Fruit fly (Drosophila melanogaster) whole organism, prepupa: ENCODE measurements around the gene Rab40.
A peak's percentile ranks its signal among the peaks of the same experiment; 100 is the strongest.

Source experiments
- Blimp-1 ChIP-seq: fragments of 200-800 bp; sonication (Bioruptor generic); optimal IDR thresholded peaks from 3 replicates; lab custom pipeline; 2017; ENCODE audit warnings: missing biosample characterization, missing genetic modification characterization, mild to moderate bottlenecking, moderate library complexity, missing genetic modification reagents
- CG10631 ChIP-seq: fragments of 200-800 bp; sonication (Bioruptor generic); optimal IDR thresholded peaks from 2 replicates; lab custom pipeline; 2016; ENCODE audit warnings: missing biosample characterization, missing genetic modification characterization
- CG10669 ChIP-seq: fragments of 200-800 bp; sonication (Bioruptor generic); optimal IDR thresholded peaks from 3 replicates; lab custom pipeline; 2018; ENCODE audit warnings: missing biosample characterization, mild to moderate bottlenecking, missing genetic modification characterization, moderate library complexity
- CG11294 ChIP-seq: fragments of 200-800 bp; sonication (Bioruptor generic); IDR thresholded peaks from 2 replicates; pipeline ENCODE4 v1.3.6; 2022; ENCODE audit warnings: missing biosample characterization, missing genetic modification characterization
- CG11902 ChIP-seq: fragments of 200-800 bp; sonication (Bioruptor generic); optimal IDR thresholded peaks from 3 replicates; lab custom pipeline; 2016; ENCODE audit warnings: missing biosample characterization, missing genetic modification characterization
- CG15336 ChIP-seq: fragments of 200-800 bp; sonication (Bioruptor generic); IDR thresholded peaks from 2 replicates; pipeline ENCODE4 v1.3.6; 2022; ENCODE audit warnings: missing biosample characterization, missing genetic modification characterization
- CG16779 ChIP-seq: fragments of 200-800 bp; sonication (Bioruptor generic); optimal IDR thresholded peaks from 3 replicates; lab custom pipeline; 2017; ENCODE audit warnings: missing biosample characterization, mild to moderate bottlenecking, missing genetic modification characterization
- CG31627 ChIP-seq: fragments of 200-800 bp; sonication (Bioruptor generic); optimal IDR thresholded peaks from 3 replicates; lab custom pipeline; 2016; ENCODE audit warnings: missing biosample characterization, missing genetic modification characterization
- CG32006 ChIP-seq: fragments of 200-800 bp; sonication (Bioruptor generic); optimal IDR thresholded peaks from 3 replicates; lab custom pipeline; 2017; ENCODE audit warnings: missing biosample characterization, mild to moderate bottlenecking, missing genetic modification characterization
- CG34406 ChIP-seq: fragments of 200-800 bp; sonication (Bioruptor generic); optimal IDR thresholded peaks from 3 replicates; lab custom pipeline; 2016; ENCODE audit warnings: missing biosample characterization, missing genetic modification characterization
- CG4318 ChIP-seq: fragments of 200-800 bp; sonication (Bioruptor generic); optimal IDR thresholded peaks from 3 replicates; lab custom pipeline; 2017; ENCODE audit warnings: missing biosample characterization, mild to moderate bottlenecking, missing genetic modification characterization
- CG6163 ChIP-seq: fragments of 200-800 bp; sonication (Bioruptor generic); IDR thresholded peaks from 3 replicates; pipeline ENCODE4 v1.3.6; 2022; ENCODE audit warnings: missing biosample characterization, missing genetic modification characterization
- CG6276 ChIP-seq: fragments of 200-800 bp; sonication (Bioruptor generic); optimal IDR thresholded peaks from 2 replicates; lab custom pipeline; 2017; ENCODE audit warnings: missing biosample characterization, mild to moderate bottlenecking, missing genetic modification characterization
- CG6808 ChIP-seq: fragments of 200-800 bp; sonication (Bioruptor generic); optimal IDR thresholded peaks from 3 replicates; lab custom pipeline; 2017; ENCODE audit warnings: missing biosample characterization, missing genetic modification characterization, mild to moderate bottlenecking, moderate library complexity, missing genetic modification reagents
- CG8119 ChIP-seq: fragments of 200-800 bp; sonication (Bioruptor generic); IDR thresholded peaks from 3 replicates; pipeline ENCODE4 v1.3.6; 2022; ENCODE audit warnings: missing biosample characterization, missing genetic modification characterization
- CG8319 ChIP-seq: fragments of 200-800 bp; sonication (Bioruptor generic); optimal IDR thresholded peaks from 3 replicates; lab custom pipeline; 2016; ENCODE audit warnings: missing biosample characterization, missing genetic modification characterization
- CG8632 ChIP-seq: fragments of 200-800 bp; sonication (Bioruptor generic); optimal IDR thresholded peaks from 3 replicates; lab custom pipeline; 2016; ENCODE audit warnings: missing biosample characterization, missing genetic modification characterization
- Eip75B ChIP-seq: fragments of 200-800 bp; sonication (Bioruptor generic); optimal IDR thresholded peaks from 3 replicates; lab custom pipeline; 2016; ENCODE audit warnings: missing biosample characterization, missing genetic modification characterization
- Eip78C ChIP-seq: fragments of 200-800 bp; sonication (Bioruptor generic); peaks from one replicate; lab custom pipeline; 2016; ENCODE audit warnings: missing biosample characterization, missing genetic modification characterization
- Ets96B ChIP-seq: fragments of 200-800 bp; optimal IDR thresholded peaks from 2 replicates; lab custom pipeline; 2019; ENCODE audit warnings: missing biosample characterization, mild to moderate bottlenecking, missing genetic modification characterization, moderate library complexity
- Gug ChIP-seq: fragments of 200-800 bp; sonication (Bioruptor generic); IDR thresholded peaks from 2 replicates; pipeline ENCODE4 v1.3.6; 2022; ENCODE audit warnings: missing biosample characterization, missing genetic modification characterization
- Hr38 ChIP-seq: sonication (Bioruptor generic); optimal IDR thresholded peaks from 2 replicates; lab custom pipeline; 2016; ENCODE audit warnings: missing biosample characterization, missing genetic modification characterization
- Hr4 ChIP-seq: fragments of 200-800 bp; sonication (Bioruptor generic); optimal IDR thresholded peaks from 3 replicates; lab custom pipeline; 2016; ENCODE audit warnings: missing biosample characterization, missing genetic modification characterization
- Lpt ChIP-seq: fragments of 200-800 bp; sonication (Bioruptor generic); optimal IDR thresholded peaks from 3 replicates; lab custom pipeline; 2016; ENCODE audit warnings: missing biosample characterization, missing genetic modification characterization
- Smox ChIP-seq: fragments of 200-800 bp; sonication (Bioruptor generic); optimal IDR thresholded peaks from 3 replicates; lab custom pipeline; 2016; ENCODE audit warnings: missing biosample characterization, missing genetic modification characterization
- achi ChIP-seq: fragments of 200-800 bp; sonication (Bioruptor generic); optimal IDR thresholded peaks from 3 replicates; lab custom pipeline; 2016; ENCODE audit warnings: missing biosample characterization, missing genetic modification characterization
- cyc ChIP-seq: fragments of 200-800 bp; sonication (Bioruptor generic); optimal IDR thresholded peaks from 3 replicates; lab custom pipeline; 2016; ENCODE audit warnings: missing biosample characterization, missing genetic modification characterization
- dsx ChIP-seq: fragments of 200-800 bp; optimal IDR thresholded peaks from 3 replicates; lab custom pipeline; 2019; ENCODE audit warnings: missing biosample characterization, mild to moderate bottlenecking, missing genetic modification characterization, moderate library complexity; ENCODE audit not compliant: poor library complexity, severe bottlenecking
- eg ChIP-seq: fragments of 200-800 bp; sonication (Bioruptor generic); IDR thresholded peaks from 3 replicates; pipeline ENCODE4 v1.3.6; 2022; ENCODE audit warnings: missing biosample characterization, missing genetic modification characterization
- lz ChIP-seq: fragments of 200-800 bp; sonication (Bioruptor generic); optimal IDR thresholded peaks from 3 replicates; lab custom pipeline; 2016; ENCODE audit warnings: missing biosample characterization, missing genetic modification characterization
- net ChIP-seq: fragments of 200-800 bp; sonication (Bioruptor generic); optimal IDR thresholded peaks from 3 replicates; lab custom pipeline; 2016; ENCODE audit warnings: missing biosample characterization, missing genetic modification characterization
- pdm3 ChIP-seq: fragments of 200-800 bp; sonication (Bioruptor generic); optimal IDR thresholded peaks from 3 replicates; lab custom pipeline; 2016; ENCODE audit warnings: missing biosample characterization, missing genetic modification characterization
- salr ChIP-seq, 2 experiments: fragments of 200-800 bp; sonication (Bioruptor generic); optimal IDR thresholded peaks; 3 replicates each; lab custom pipeline; 2016 to 2018; ENCODE audit warnings: missing biosample characterization in 2 of 2, missing genetic modification characterization in 2 of 2, mild to moderate bottlenecking in 1 of 2
- svp ChIP-seq: fragments of 200-800 bp; sonication (Bioruptor generic); peaks from one replicate; lab custom pipeline; 2016; ENCODE audit warnings: missing biosample characterization, missing genetic modification characterization

Rab40 gene

dm6 chrX:12496930-12497329 lies 34.0 kb upstream of the Rab40 start, which contains the start of gene mdu (continued):
- TF ChIP-seq CG10631 (GFP tag; lab: Kevin White, UChicago), result peak; percentile 9
- no peak for TF ChIP-seq salr (GFP tag; optimal IDR thresholded peaks at IDR 0.05; lab: Kevin White, UChicago)
- TF ChIP-seq Lpt, result no peak
- no peak for TF ChIP-seq eg (GFP tag; lab: Robert Waterston, UW)
- TF ChIP-seq Smox, result peak; percentile 36
- TF ChIP-seq CG8632 (GFP tag; lab: Kevin White, UChicago), result peak; percentile 11
- no peak for TF ChIP-seq CG4318
- no peak for TF ChIP-seq dsx (GFP tag; lab: Kevin White, UChicago)
- peak; percentile 13 for TF ChIP-seq CG6808 (GFP tag; lab: Kevin White, UChicago)
- no peak for TF ChIP-seq CG34406 (GFP tag; lab: Kevin White, UChicago)
- no peak for TF ChIP-seq CG11902
- TF ChIP-seq Blimp-1, result no peak
- TF ChIP-seq CG31627 (GFP tag; lab: Kevin White, UChicago), result peak; percentile 42
- TF ChIP-seq Gug (GFP tag; lab: Robert Waterston, UW), result no peak
- TF ChIP-seq CG32006 (GFP tag; lab: Kevin White, UChicago), result peak; percentile 46
- TF ChIP-seq lz (GFP tag; lab: Kevin White, UChicago), result peak; percentile 15
- TF ChIP-seq Eip78C (GFP tag; lab: Kevin White, UChicago), result no peak
- TF ChIP-seq CG10669, result no peak
- TF ChIP-seq CG6276 (GFP tag; lab: Kevin White, UChicago), result no peak
- peak; percentile 27 for TF ChIP-seq achi (GFP tag; lab: Kevin White, UChicago)
- TF ChIP-seq, all 60 proteins: peak for 16

DNA sequence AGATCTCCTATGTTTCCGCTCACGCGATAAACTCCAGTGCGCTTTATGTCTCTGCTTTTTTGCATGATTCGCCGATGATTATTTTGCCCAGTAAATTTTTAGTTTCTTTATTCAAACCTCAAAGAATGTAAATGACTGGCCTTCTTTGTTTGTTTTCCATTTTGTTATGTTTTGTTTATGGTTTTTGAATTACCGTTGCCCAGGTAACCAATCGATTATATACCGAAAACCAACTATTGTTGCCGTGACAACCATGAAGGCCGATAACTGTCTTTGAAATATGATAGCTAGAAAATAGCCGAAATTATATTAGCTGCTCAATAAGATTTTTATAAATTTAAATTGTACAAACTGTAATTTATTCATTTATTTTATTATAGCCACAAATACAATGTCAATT lies 33.6 kb upstream of the Rab40 start, which contains the start of gene Mks1:
TSS of gene Mks1 (minus strand) at position 101 of the 400 bp plus-strand sequence.
- TF ChIP-seq CG8119 (GFP tag; lab: Robert Waterston, UW), result no peak
- TF ChIP-seq Ets96B (tag; lab: Kevin White, UChicago), result no peak
- no peak for TF ChIP-seq eg (GFP tag; lab: Robert Waterston, UW)
- TF ChIP-seq net (GFP tag; lab: Kevin White, UChicago), result no peak
- TF ChIP-seq Blimp-1, result no peak
- TF ChIP-seq CG10631 (GFP tag; lab: Kevin White, UChicago), result no peak
- no peak for TF ChIP-seq CG4318
- TF ChIP-seq pdm3, result no peak
- TF ChIP-seq cyc (GFP tag; lab: Kevin White, UChicago), result no peak
- no peak for TF ChIP-seq CG32006 (GFP tag; lab: Kevin White, UChicago)
- no peak for TF ChIP-seq Eip75B (GFP tag; lab: Kevin White, UChicago)
- TF ChIP-seq CG6163 (GFP tag; lab: Robert Waterston, UW), result no peak
- no peak for TF ChIP-seq CG11294
- no peak for TF ChIP-seq CG8319 (GFP tag; lab: Kevin White, UChicago)

- TF ChIP-seq Hr4 (GFP tag; lab: Kevin White, UChicago) (no peak), svp (GFP tag; lab: Kevin White, UChicago) (peak; percentile 85)
Measured at dm6 chrX:12489991-12490390, 27.1 kb upstream of the Rab40 start, which contains the start of gene Lsp1alpha. Lsp1alpha (plus strand) TSS chrX:12490291.

DNA sequence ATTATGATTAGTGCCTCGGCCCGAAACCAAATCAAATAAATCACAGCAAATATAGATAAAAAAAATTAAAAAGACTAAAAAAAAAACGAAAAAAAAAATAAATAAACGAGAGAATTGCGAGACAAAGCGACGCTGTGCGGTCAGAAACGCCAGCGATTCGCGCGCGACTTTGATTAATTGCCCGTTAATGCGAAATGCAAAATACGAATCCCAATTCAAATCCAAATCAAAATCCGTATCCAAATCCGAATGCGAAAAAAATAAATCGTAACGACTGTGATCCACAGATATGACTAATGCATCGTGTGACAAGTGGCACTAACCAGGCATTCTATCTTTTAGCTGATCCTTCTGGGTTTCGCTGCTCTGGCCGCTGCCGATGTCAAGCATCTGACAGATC lies 24.6 kb upstream of the Rab40 start:
- TF ChIP-seq Gug (GFP tag; lab: Robert Waterston, UW), result no peak
- TF ChIP-seq cyc (GFP tag; lab: Kevin White, UChicago), result no peak
- TF ChIP-seq CG15336 (GFP tag; lab: Robert Waterston, UW), result no peak
- no peak for TF ChIP-seq Blimp-1
- TF ChIP-seq CG16779, result no peak
- no peak for TF ChIP-seq Hr38 (GFP tag; lab: Kevin White, UChicago)
- TF ChIP-seq Ets96B (tag; lab: Kevin White, UChicago), result no peak
- no peak for TF ChIP-seq salr (GFP tag; optimal IDR thresholded peaks at IDR 0.05; lab: Kevin White, UChicago)
